Worm (Caenorhabditis elegans): ENCODE results near the gene try-1.

ce11 chrII:4960690-4961089, 11.4 kb upstream of the try-1 start:
- TF ChIP-seq flt-1 (GFP tag; IDR thresholded peaks at IDR 0.05) (no peak), ref-1 (GFP tag; conservative IDR thresholded peaks at IDR 0.05) (no peak), tab-1 (GFP tag; IDR thresholded peaks at IDR 0.05) (no peak), klf-2 (GFP tag; conservative IDR thresholded peaks at IDR 0.05) (no peak), cog-1 (tag; optimal IDR thresholded peaks at IDR 0.05) (no peak)

Measured in whole organism, midembryonic.